Worm (Caenorhabditis elegans): ENCODE measurements around the gene oig-5.

The oig-5 gene

ce11 chrIV:14793900-14794624 lies 12.9 kb upstream of the oig-5 start (continued):
- TF ChIP-seq pha-2 (tag; optimal IDR thresholded peaks at IDR 0.05) (peak; percentile 27), syd-9 (tag; optimal IDR thresholded peaks at IDR 0.05) (peak; percentile 13), F13H6.1 (tag; optimal IDR thresholded peaks at IDR 0.05) (no peak)

ce11 chrIV:14795918-14796488 lies 11.0 kb upstream of the oig-5 start, which contains the start of gene coq-3:
Gene coq-3, minus strand, starts transcription at chrIV:14796324.
- no peak for TF ChIP-seq ceh-22 (tag; optimal IDR thresholded peaks at IDR 0.05)
- no peak for TF ChIP-seq odd-2 (tag; optimal IDR thresholded peaks at IDR 0.05)
- TF ChIP-seq elt-4 (tag; optimal IDR thresholded peaks at IDR 0.05), result no peak
- TF ChIP-seq nhr-11 (tag; optimal IDR thresholded peaks at IDR 0.05), result no peak
- no peak for TF ChIP-seq pag-3 (tag; optimal IDR thresholded peaks at IDR 0.05; ENCODE audit: borderline replicate concordance)
- no peak for TF ChIP-seq syd-9 (tag; optimal IDR thresholded peaks at IDR 0.05)
- no peak for TF ChIP-seq unc-55 (GFP tag; optimal IDR thresholded peaks at IDR 0.05)
- no peak for TF ChIP-seq lim-6 (tag; optimal IDR thresholded peaks at IDR 0.05)
- TF ChIP-seq Y22D7AL.16 (tag; optimal IDR thresholded peaks at IDR 0.05), result no peak
- TF ChIP-seq pha-2 (tag; optimal IDR thresholded peaks at IDR 0.05), result no peak

- TF ChIP-seq C08G9.2 (tag; optimal IDR thresholded peaks at IDR 0.05) (no peak), nfya-1 (tag; optimal IDR thresholded peaks at IDR 0.05) (peak; percentile 16)
Measured at ce11 chrIV:14797354-14797753, 9.6 kb upstream of the oig-5 start, which contains the start of the genes Y57G11C.1147 and nuo-3. Gene Y57G11C.1147, minus strand, starts transcription at chrIV:14797514. Gene nuo-3, minus strand, starts transcription at chrIV:14797544.

- TF ChIP-seq nhr-11 (tag; optimal IDR thresholded peaks at IDR 0.05), result no peak
- no peak for TF ChIP-seq T23F11.4 (GFP tag; optimal IDR thresholded peaks at IDR 0.05)
- TF ChIP-seq nhr-232 (tag; optimal IDR thresholded peaks at IDR 0.05), result no peak
- no peak for TF ChIP-seq ceh-24 (tag; optimal IDR thresholded peaks at IDR 0.05)
- TF ChIP-seq odd-2 (tag; optimal IDR thresholded peaks at IDR 0.05), result no peak
Measured at ce11 chrIV:14797849-14798248, 9.2 kb upstream of the oig-5 start, which contains the start of gene arl-8. Gene arl-8, plus strand, starts transcription at chrIV:14798149.

- no peak for TF ChIP-seq elt-2 (tag; optimal IDR thresholded peaks at IDR 0.05)
- TF ChIP-seq hlh-15 (tag; optimal IDR thresholded peaks at IDR 0.05), result no peak
Measured at ce11 chrIV:14799186-14799585, 7.8 kb upstream of the oig-5 start, which contains the start of gene Y57G11C.14. Gene Y57G11C.14, plus strand, starts transcription at chrIV:14799311.

- no peak for TF ChIP-seq ceh-30 (tag; optimal IDR thresholded peaks at IDR 0.05)
- TF ChIP-seq nfya-1 (tag; optimal IDR thresholded peaks at IDR 0.05), result peak; percentile 68
Measured at ce11 chrIV:14800931-14801330, 6.1 kb upstream of the oig-5 start.

ce11 chrIV:14802316-14802715 lies 4.7 kb upstream of the oig-5 start, which contains the start of gene Y57G11C.1142:
Gene Y57G11C.1142, plus strand, starts transcription at chrIV:14802616.
- TF ChIP-seq mec-3 (tag; optimal IDR thresholded peaks at IDR 0.05; ENCODE audit: borderline replicate concordance), result no peak

- TF ChIP-seq pqm-1 (tag; optimal IDR thresholded peaks at IDR 0.05), result no peak
- no peak for TF ChIP-seq elt-2 (tag; optimal IDR thresholded peaks at IDR 0.05)
- no peak for TF ChIP-seq K02D7.2 (tag; optimal IDR thresholded peaks at IDR 0.05)
- no peak for TF ChIP-seq ceh-48 (tag; optimal IDR thresholded peaks at IDR 0.05)
- no peak for TF ChIP-seq ceh-24 (tag; optimal IDR thresholded peaks at IDR 0.05)
- no peak for TF ChIP-seq ceh-34 (tag; optimal IDR thresholded peaks at IDR 0.05)
- TF ChIP-seq pag-3 (tag; optimal IDR thresholded peaks at IDR 0.05; ENCODE audit: borderline replicate concordance), result no peak
- no peak for TF ChIP-seq tbx-7 (tag; optimal IDR thresholded peaks at IDR 0.05)
- TF ChIP-seq pat-9 (tag; optimal IDR thresholded peaks at IDR 0.05), result no peak
- no peak for TF ChIP-seq ref-2 (tag; optimal IDR thresholded peaks at IDR 0.05)
- TF ChIP-seq C38D4.7 (GFP tag; optimal IDR thresholded peaks at IDR 0.05), result no peak
- TF ChIP-seq sdc-2 (tag; optimal IDR thresholded peaks at IDR 0.05), result no peak
- no peak for TF ChIP-seq C08G9.2 (tag; optimal IDR thresholded peaks at IDR 0.05)
- no peak for TF ChIP-seq ceh-22 (tag; optimal IDR thresholded peaks at IDR 0.05)
- no peak for TF ChIP-seq ceh-30 (tag; optimal IDR thresholded peaks at IDR 0.05)
- TF ChIP-seq hlh-30 (tag; optimal IDR thresholded peaks at IDR 0.05; ENCODE audit: insufficient read depth), result no peak
Measured at ce11 chrIV:14816288-14816687, 9.3 kb downstream of the oig-5 start, which contains the start of gene Y57G11C.46. Gene Y57G11C.46, minus strand, starts transcription at chrIV:14816388.
